Worm (Caenorhabditis elegans) whole organism, early embryonic: ENCODE data around the gene vha-19.

Experiments used
- ama-1 ChIP-seq: fragments of 150-350 bp; optimal IDR thresholded peaks from 2 replicates; lab custom pipeline; 2014
- flt-1 ChIP-seq: fragments of 200-800 bp; sonication (Bioruptor generic); IDR thresholded peaks from 2 replicates; pipeline ENCODE4 v1.3.6; 2022; ENCODE audit warnings: missing genetic modification characterization, missing compliant biosample characterization
- hnd-1 ChIP-seq: sonication (generic microtip); optimal IDR thresholded peaks from 2 replicates; lab custom pipeline; 2016; ENCODE audit warnings: missing genetic modification characterization, missing compliant biosample characterization
- pes-1 ChIP-seq: fragments of 200-800 bp; sonication (Bioruptor generic); IDR thresholded peaks from 2 replicates; pipeline ENCODE4 v1.3.6; 2022; ENCODE audit warnings: missing genetic modification reagents, missing genetic modification characterization, missing compliant biosample characterization
- sea-1 ChIP-seq: fragments of 200-800 bp; sonication (Bioruptor generic); conservative IDR thresholded peaks from 2 replicates; pipeline ENCODE4 v1.3.6; 2022; ENCODE audit warnings: missing genetic modification characterization, missing compliant biosample characterization

- no peak for TF ChIP-seq ama-1
- TF ChIP-seq flt-1 (GFP tag; lab: Robert Waterston, UW) = no peak
- no peak for TF ChIP-seq pes-1 (GFP tag; lab: Robert Waterston, UW)
- TF ChIP-seq sea-1 (GFP tag; lab: Robert Waterston, UW) = no peak
- TF ChIP-seq hnd-1 (tag; lab: Kevin White, UChicago) = no peak
Observed at ce11 chrIV:3395581-3395980, 26.6 kb downstream of the vha-19 start, which contains the start of gene C04C3.14.
